Fruit fly (Drosophila melanogaster) whole organism, embryonic: ENCODE measurements around the gene CG13127.

Experiments
- ATbp ChIP-seq: fragments of 200-800 bp; sonication (Bioruptor generic); optimal IDR thresholded peaks from 2 replicates; lab custom pipeline; 2017; ENCODE audit warnings: missing biosample characterization, mild to moderate bottlenecking, missing genetic modification characterization, missing genetic modification reagents
- CG10209 ChIP-seq: fragments of 200-800 bp; sonication (Bioruptor generic); optimal IDR thresholded peaks from 3 replicates; lab custom pipeline; 2017; ENCODE audit warnings: missing biosample characterization, mild to moderate bottlenecking, missing genetic modification characterization, missing genetic modification reagents
- CG10543 ChIP-seq: fragments of 200-800 bp; sonication (Bioruptor generic); optimal IDR thresholded peaks from 3 replicates; lab custom pipeline; 2017; ENCODE audit warnings: missing biosample characterization, mild to moderate bottlenecking, missing genetic modification characterization, moderate library complexity
- CG10565 ChIP-seq: fragments of 200-800 bp; sonication (Bioruptor generic); optimal IDR thresholded peaks from 3 replicates; lab custom pipeline; 2016; ENCODE audit warnings: missing biosample characterization, mild to moderate bottlenecking, missing genetic modification characterization
- CG12299 ChIP-seq: fragments of 200-800 bp; sonication (Bioruptor generic); optimal IDR thresholded peaks from 2 replicates; lab custom pipeline; 2018; ENCODE audit warnings: missing biosample characterization, mild to moderate bottlenecking, missing genetic modification characterization
- CG12769 ChIP-seq: fragments of 200-800 bp; sonication (Bioruptor generic); optimal IDR thresholded peaks from 2 replicates; lab custom pipeline; 2019; ENCODE audit warnings: missing biosample characterization, mild to moderate bottlenecking, missing genetic modification characterization, moderate library complexity
- CG15269 ChIP-seq: fragments of 200-800 bp; sonication (Bioruptor generic); optimal IDR thresholded peaks from 2 replicates; lab custom pipeline; 2018; ENCODE audit warnings: missing biosample characterization, mild to moderate bottlenecking, missing genetic modification characterization, moderate library complexity
- CG1647 ChIP-seq: fragments of 200-800 bp; sonication (Bioruptor generic); optimal IDR thresholded peaks from 3 replicates; lab custom pipeline; 2016; ENCODE audit warnings: missing biosample characterization, missing genetic modification characterization
- CG2678 ChIP-seq: fragments of 200-800 bp; sonication (Bioruptor generic); optimal IDR thresholded peaks from 3 replicates; lab custom pipeline; 2019; ENCODE audit warnings: missing biosample characterization, mild to moderate bottlenecking, missing genetic modification characterization, moderate library complexity
- CG31388 ChIP-seq: fragments of 200-800 bp; sonication (Bioruptor generic); optimal IDR thresholded peaks from 2 replicates; lab custom pipeline; 2016; ENCODE audit warnings: missing biosample characterization, missing genetic modification characterization
- CG31441 ChIP-seq: fragments of 200-800 bp; sonication (Bioruptor generic); IDR thresholded peaks from 2 replicates; pipeline ENCODE4 v1.3.6; 2022; ENCODE audit warnings: missing biosample characterization, missing genetic modification characterization
- CG4617 ChIP-seq: fragments of 200-800 bp; sonication (Bioruptor generic); optimal IDR thresholded peaks from 3 replicates; lab custom pipeline; 2016; ENCODE audit warnings: missing biosample characterization, missing genetic modification characterization, borderline replicate concordance
- CG6791 ChIP-seq: fragments of 200-800 bp; sonication (Bioruptor generic); IDR thresholded peaks from 3 replicates; pipeline ENCODE4 v1.3.6; 2022; ENCODE audit warnings: missing biosample characterization, missing genetic modification characterization; ENCODE audit not compliant: partially characterized antibody
- CG7745 ChIP-seq: fragments of 200-800 bp; sonication (Bioruptor generic); optimal IDR thresholded peaks from 2 replicates; lab custom pipeline; 2018; ENCODE audit warnings: missing biosample characterization, mild to moderate bottlenecking, missing genetic modification characterization, moderate library complexity
- CG7786 ChIP-seq: fragments of 200-800 bp; sonication (Bioruptor generic); optimal IDR thresholded peaks from 2 replicates; lab custom pipeline; 2016; ENCODE audit warnings: missing biosample characterization, missing genetic modification characterization
- CG8388 ChIP-seq: fragments of 200-800 bp; sonication (Bioruptor generic); optimal IDR thresholded peaks from 2 replicates; lab custom pipeline; 2019; ENCODE audit warnings: missing biosample characterization, mild to moderate bottlenecking, missing genetic modification characterization, moderate library complexity
- CG9609 ChIP-seq: fragments of 200-800 bp; sonication (Bioruptor generic); optimal IDR thresholded peaks from 3 replicates; lab custom pipeline; 2016; ENCODE audit warnings: missing biosample characterization, missing genetic modification characterization
- CkIIα-i1 ChIP-seq: fragments of 200-800 bp; sonication (Bioruptor generic); IDR thresholded peaks from 2 replicates; pipeline ENCODE4 v1.3.6; 2022; ENCODE audit warnings: missing biosample characterization, missing genetic modification characterization
- D ChIP-seq, 2 experiments: fragments of 200-800 bp in 1 of 2; fragments of >200 bp in 1 of 2; sonication (Bioruptor generic) in 1 of 2; optimal IDR thresholded peaks; 2 replicates in 1 of 2; 3 replicates in 1 of 2; lab custom pipeline; 2017; ENCODE audit warnings: mild to moderate bottlenecking in 1 of 2, missing biosample characterization in 1 of 2, missing genetic modification characterization in 1 of 2, missing genetic modification reagents in 1 of 2
- HHEX ChIP-seq: fragments of 200-800 bp; sonication (Bioruptor generic); optimal IDR thresholded peaks from 3 replicates; lab custom pipeline; 2017; ENCODE audit warnings: missing biosample characterization, mild to moderate bottlenecking, missing genetic modification characterization, missing genetic modification reagents
- Hmr ChIP-seq: fragments of 200-800 bp; sonication (Bioruptor generic); optimal IDR thresholded peaks from 3 replicates; lab custom pipeline; 2017; ENCODE audit warnings: mild to moderate bottlenecking, missing biosample characterization, missing genetic modification reagents, missing genetic modification characterization
- Hr78 ChIP-seq, 2 experiments: fragments of 200-800 bp in 1 of 2; fragments of >200 bp in 1 of 2; sonication (Bioruptor generic) in 1 of 2; optimal IDR thresholded peaks; 2 replicates each; lab custom pipeline; 2017 to 2019; ENCODE audit warnings: missing biosample characterization in 2 of 2, missing genetic modification characterization in 2 of 2, mild to moderate bottlenecking in 1 of 2, moderate library complexity in 1 of 2
- Hsf ChIP-seq: fragments of 200-800 bp; sonication (Bioruptor generic); optimal IDR thresholded peaks from 3 replicates; lab custom pipeline; 2016; ENCODE audit warnings: missing biosample characterization, missing genetic modification characterization
- Jarid2 ChIP-seq: fragments of 200-800 bp; sonication (Bioruptor generic); optimal IDR thresholded peaks from 3 replicates; lab custom pipeline; 2017; ENCODE audit warnings: mild to moderate bottlenecking, missing biosample characterization, missing genetic modification reagents, missing genetic modification characterization
- Mad ChIP-seq: fragments of 200-800 bp; sonication (Bioruptor generic); optimal IDR thresholded peaks from 2 replicates; lab custom pipeline; 2016; ENCODE audit warnings: missing biosample characterization, missing genetic modification characterization
- Nf-YC ChIP-seq: fragments of 200-800 bp; optimal IDR thresholded peaks from 3 replicates; lab custom pipeline; 2019; ENCODE audit warnings: missing biosample characterization, mild to moderate bottlenecking, missing genetic modification characterization, moderate library complexity
- Oli ChIP-seq: fragments of 200-800 bp; sonication (Bioruptor generic); optimal IDR thresholded peaks from 2 replicates; lab custom pipeline; 2018; ENCODE audit warnings: missing biosample characterization, mild to moderate bottlenecking, missing genetic modification characterization, moderate library complexity
- Stat92E ChIP-seq, 3 experiments: fragments of >200 bp in 2 of 3; fragments of 200-800 bp in 1 of 3; sonication (Bioruptor generic) in 1 of 3; optimal IDR thresholded peaks; 2 replicates each; lab custom pipeline; 2017 to 2019; ENCODE audit warnings: missing biosample characterization in 3 of 3, missing genetic modification characterization in 3 of 3, mild to moderate bottlenecking in 1 of 3, moderate library complexity in 1 of 3
- Tbp ChIP-seq: fragments of >200 bp; optimal IDR thresholded peaks from 2 replicates; lab custom pipeline; 2018; ENCODE audit warnings: missing biosample characterization, missing genetic modification characterization
- ara ChIP-seq: fragments of 200-800 bp; sonication (Bioruptor generic); IDR thresholded peaks from 2 replicates; pipeline ENCODE4 v1.3.6; 2022; ENCODE audit warnings: missing biosample characterization, missing genetic modification characterization
- ash1 ChIP-seq: fragments of 200-800 bp; sonication (Bioruptor generic); optimal IDR thresholded peaks from 2 replicates; lab custom pipeline; 2018; ENCODE audit warnings: missing biosample characterization, mild to moderate bottlenecking, missing genetic modification characterization
- bab2 ChIP-seq: fragments of 200-800 bp; sonication (Bioruptor generic); optimal IDR thresholded peaks from 2 replicates; lab custom pipeline; 2016; ENCODE audit warnings: missing biosample characterization, missing genetic modification characterization
- br ChIP-seq: fragments of >200 bp; optimal IDR thresholded peaks from 2 replicates; lab custom pipeline; 2017
- cad ChIP-seq: fragments of >200 bp; optimal IDR thresholded peaks from 2 replicates; lab custom pipeline; 2017; ENCODE audit warnings: missing biosample characterization, missing genetic modification characterization
- dpn ChIP-seq, 2 experiments: fragments of 200-800 bp; sonication (Bioruptor generic); optimal IDR thresholded peaks; 3 replicates each; lab custom pipeline; 2016; ENCODE audit warnings: missing biosample characterization in 2 of 2, missing genetic modification characterization in 2 of 2
- en ChIP-seq: fragments of 200-800 bp; sonication (Bioruptor generic); optimal IDR thresholded peaks from 2 replicates; lab custom pipeline; 2016; ENCODE audit warnings: missing biosample characterization, missing genetic modification characterization
- ftz-f1 ChIP-seq: fragments of 200-800 bp; sonication (Bioruptor generic); optimal IDR thresholded peaks from 2 replicates; lab custom pipeline; 2016; ENCODE audit warnings: missing biosample characterization, missing genetic modification characterization
- grn ChIP-seq: fragments of 200-800 bp; sonication (Bioruptor generic); optimal IDR thresholded peaks from 3 replicates; lab custom pipeline; 2017; ENCODE audit warnings: missing biosample characterization, missing genetic modification characterization
- kah ChIP-seq: fragments of 200-800 bp; sonication (Bioruptor generic); optimal IDR thresholded peaks from 2 replicates; lab custom pipeline; 2018; ENCODE audit warnings: missing biosample characterization, mild to moderate bottlenecking, missing genetic modification characterization
- klu ChIP-seq: fragments of 200-800 bp; sonication (Bioruptor generic); IDR thresholded peaks from 2 replicates; pipeline ENCODE4 v1.3.6; 2022; ENCODE audit warnings: missing biosample characterization, missing genetic modification characterization
- pita ChIP-seq: fragments of 200-800 bp; sonication (Bioruptor generic); optimal IDR thresholded peaks from 2 replicates; lab custom pipeline; 2017; ENCODE audit warnings: missing biosample characterization, mild to moderate bottlenecking, missing genetic modification characterization
- ranshi ChIP-seq: fragments of 200-800 bp; sonication (Bioruptor generic); IDR thresholded peaks from 2 replicates; pipeline ENCODE4 v1.3.6; 2022; ENCODE audit warnings: missing biosample characterization, missing genetic modification characterization
- repo ChIP-seq: fragments of 200-800 bp; sonication (Bioruptor generic); optimal IDR thresholded peaks from 2 replicates; lab custom pipeline; 2016; ENCODE audit warnings: missing biosample characterization, missing genetic modification characterization
- shn ChIP-seq: fragments of 200-800 bp; sonication (Bioruptor generic); optimal IDR thresholded peaks from 3 replicates; lab custom pipeline; 2016; ENCODE audit warnings: missing biosample characterization, missing genetic modification characterization
- sob ChIP-seq: fragments of 200-800 bp; sonication (Bioruptor generic); IDR thresholded peaks from 2 replicates; pipeline ENCODE4 v1.3.6; 2022; ENCODE audit warnings: missing biosample characterization, missing genetic modification characterization
- tna ChIP-seq: fragments of 200-800 bp; sonication (Bioruptor generic); IDR thresholded peaks from 2 replicates; pipeline ENCODE4 v1.3.6; 2022; ENCODE audit warnings: missing biosample characterization, missing genetic modification characterization; ENCODE audit not compliant: partially characterized antibody
- trh ChIP-seq: fragments of 200-800 bp; sonication (Bioruptor generic); optimal IDR thresholded peaks from 2 replicates; lab custom pipeline; 2016; ENCODE audit warnings: missing biosample characterization, missing genetic modification characterization
- unc-4 ChIP-seq: fragments of 200-800 bp; sonication (Bioruptor generic); IDR thresholded peaks from 2 replicates; pipeline ENCODE4 v1.3.6; 2022; ENCODE audit warnings: missing biosample characterization, missing genetic modification characterization; ENCODE audit not compliant: partially characterized antibody
- zen ChIP-seq: fragments of 200-800 bp; sonication (Bioruptor generic); optimal IDR thresholded peaks from 3 replicates; lab custom pipeline; 2018; ENCODE audit warnings: missing biosample characterization, mild to moderate bottlenecking, missing genetic modification characterization, moderate library complexity
- zen2 ChIP-seq: fragments of 200-800 bp; sonication (Bioruptor generic); IDR thresholded peaks from 3 replicates; pipeline ENCODE4 v1.3.6; 2022; ENCODE audit warnings: missing biosample characterization, missing genetic modification characterization; ENCODE audit not compliant: partially characterized antibody

The CG13127 gene

dm6 chr2L:10003593-10003992 lies 22.9 kb upstream of the CG13127 start, which contains the start of gene Ndf (continued):
- TF ChIP-seq CG31441 = peak; percentile 52
- peak; percentile 75 for TF ChIP-seq ara (GFP tag; lab: Robert Waterston, UW)
- TF ChIP-seq unc-4 (GFP tag; lab: Robert Waterston, UW) = peak; percentile 71
- TF ChIP-seq CG10209 = peak; percentile 56
- no peak for TF ChIP-seq Stat92E (GFP tag; optimal IDR thresholded peaks at IDR 0.05; lab: Kevin White, UChicago)
- peak; percentile 28 for TF ChIP-seq CG7745
- peak; percentile 59 for TF ChIP-seq CG7786 (GFP tag; lab: Kevin White, UChicago)
- TF ChIP-seq ranshi = peak; percentile 70; the same call in 1 of the 2 replicates
- TF ChIP-seq grn = no peak
- TF ChIP-seq en (GFP tag; lab: Kevin White, UChicago) = no peak
- peak; percentile 77 for TF ChIP-seq Hmr (GFP tag; lab: Kevin White, UChicago)
- TF ChIP-seq shn (GFP tag; lab: Kevin White, UChicago) = peak; percentile 59
- TF ChIP-seq Oli = no peak
- TF ChIP-seq br (lab: Kevin White, UChicago) = no peak
- TF ChIP-seq pita (GFP tag; lab: Kevin White, UChicago) = no peak
- no peak for TF ChIP-seq trh (GFP tag; lab: Kevin White, UChicago)
- TF ChIP-seq zen2 (GFP tag; lab: Robert Waterston, UW) = peak; percentile 31; the same call in 1 of the 3 replicates
- TF ChIP-seq CG10565 = no peak
- peak; percentile 25 for TF ChIP-seq CG8388 (GFP tag; lab: Kevin White, UChicago)
- peak; percentile 56 for TF ChIP-seq CG10543
- no peak for TF ChIP-seq CG12299 (tag; lab: Kevin White, UChicago)
- TF ChIP-seq CG4617 (GFP tag; lab: Kevin White, UChicago) = peak; percentile 67
- no peak for TF ChIP-seq Tbp (GFP tag; lab: Kevin White, UChicago)
- TF ChIP-seq dpn (GFP tag; optimal IDR thresholded peaks at IDR 0.05; lab: Kevin White, UChicago) = peak; percentile 61 to 63
- TF ChIP-seq klu = 0 out of 2 replicates have a peak, but pooled peaks have one; percentile 9
- TF ChIP-seq Mad = peak; percentile 60
- peak; percentile 59 for TF ChIP-seq zen (tag; lab: Kevin White, UChicago)
- TF ChIP-seq D (optimal IDR thresholded peaks at IDR 0.05; lab: Kevin White, UChicago) = no peak
- no peak for TF ChIP-seq D (GFP tag; optimal IDR thresholded peaks at IDR 0.05; lab: Kevin White, UChicago)
- peak; percentile 39 for TF ChIP-seq bab2 (GFP tag; lab: Kevin White, UChicago)
- peak; percentile 59 for TF ChIP-seq tna (GFP tag; lab: Robert Waterston, UW)
- TF ChIP-seq cad (GFP tag; lab: Kevin White, UChicago) = no peak
- TF ChIP-seq ATbp = no peak
- TF ChIP-seq CG9609 (GFP tag; lab: Kevin White, UChicago) = peak; percentile 65
- TF ChIP-seq CkIIα-i1 = no peak
- no peak for TF ChIP-seq kah (GFP tag; lab: Kevin White, UChicago)
- peak; percentile 76 for TF ChIP-seq sob (GFP tag; lab: Robert Waterston, UW)
- TF ChIP-seq Nf-YC (tag; lab: Kevin White, UChicago) = peak; percentile 57
- peak; percentile 83 for TF ChIP-seq CG6791 (GFP tag; lab: Robert Waterston, UW)
- TF ChIP-seq HHEX (GFP tag; lab: Kevin White, UChicago) = peak; percentile 27
- TF ChIP-seq repo (GFP tag; lab: Kevin White, UChicago) = peak; percentile 41
- peak; percentile 47 for TF ChIP-seq ash1
- peak; percentile 77 for TF ChIP-seq Hsf (GFP tag; lab: Kevin White, UChicago)
- TF ChIP-seq CG15269 (tag; lab: Kevin White, UChicago) = peak; percentile 17
- TF ChIP-seq CG2678 (tag; lab: Kevin White, UChicago) = peak; percentile 64
- no peak for TF ChIP-seq Hr78 (GFP tag; optimal IDR thresholded peaks at IDR 0.05; lab: Kevin White, UChicago)
- no peak for TF ChIP-seq CG31388 (GFP tag; lab: Kevin White, UChicago)
- TF ChIP-seq Jarid2 (GFP tag; lab: Kevin White, UChicago) = no peak
- TF ChIP-seq CG12769 (tag; lab: Kevin White, UChicago) = no peak
- peak; percentile 41 for TF ChIP-seq ftz-f1 (GFP tag; lab: Kevin White, UChicago)
- peak; percentile 29 for TF ChIP-seq CG1647 (GFP tag; lab: Kevin White, UChicago)
